Fruit fly (Drosophila melanogaster) whole organism, prepupa: ENCODE results near the gene Hsp70Aa.
A peak's percentile ranks its signal among the peaks of the same experiment; 100 is the strongest.

Experiments
- CG10631 ChIP-seq: fragments of 200-800 bp; sonication (Bioruptor generic); optimal IDR thresholded peaks from 2 replicates; lab custom pipeline; 2016; ENCODE audit warnings: missing biosample characterization, missing genetic modification characterization
- CG10669 ChIP-seq: fragments of 200-800 bp; sonication (Bioruptor generic); optimal IDR thresholded peaks from 3 replicates; lab custom pipeline; 2018; ENCODE audit warnings: missing biosample characterization, mild to moderate bottlenecking, missing genetic modification characterization, moderate library complexity
- CG11294 ChIP-seq: fragments of 200-800 bp; sonication (Bioruptor generic); IDR thresholded peaks from 2 replicates; pipeline ENCODE4 v1.3.6; 2022; ENCODE audit warnings: missing biosample characterization, missing genetic modification characterization
- CG11902 ChIP-seq: fragments of 200-800 bp; sonication (Bioruptor generic); optimal IDR thresholded peaks from 3 replicates; lab custom pipeline; 2016; ENCODE audit warnings: missing biosample characterization, missing genetic modification characterization
- CG15336 ChIP-seq: fragments of 200-800 bp; sonication (Bioruptor generic); IDR thresholded peaks from 2 replicates; pipeline ENCODE4 v1.3.6; 2022; ENCODE audit warnings: missing biosample characterization, missing genetic modification characterization
- CG1621 ChIP-seq: fragments of 200-800 bp; sonication (Bioruptor generic); optimal IDR thresholded peaks from 3 replicates; lab custom pipeline; 2018; ENCODE audit warnings: missing biosample characterization, mild to moderate bottlenecking, missing genetic modification characterization
- CG32006 ChIP-seq: fragments of 200-800 bp; sonication (Bioruptor generic); optimal IDR thresholded peaks from 3 replicates; lab custom pipeline; 2017; ENCODE audit warnings: missing biosample characterization, mild to moderate bottlenecking, missing genetic modification characterization
- CG4318 ChIP-seq: fragments of 200-800 bp; sonication (Bioruptor generic); optimal IDR thresholded peaks from 3 replicates; lab custom pipeline; 2017; ENCODE audit warnings: missing biosample characterization, mild to moderate bottlenecking, missing genetic modification characterization
- CG6163 ChIP-seq: fragments of 200-800 bp; sonication (Bioruptor generic); IDR thresholded peaks from 3 replicates; pipeline ENCODE4 v1.3.6; 2022; ENCODE audit warnings: missing biosample characterization, missing genetic modification characterization
- CG6792 ChIP-seq: fragments of 200-800 bp; sonication (Bioruptor generic); optimal IDR thresholded peaks from 3 replicates; lab custom pipeline; 2016; ENCODE audit warnings: missing biosample characterization, missing genetic modification characterization
- CG6808 ChIP-seq: fragments of 200-800 bp; sonication (Bioruptor generic); optimal IDR thresholded peaks from 3 replicates; lab custom pipeline; 2017; ENCODE audit warnings: missing biosample characterization, missing genetic modification characterization, mild to moderate bottlenecking, moderate library complexity, missing genetic modification reagents
- CG7368 ChIP-seq: fragments of 200-800 bp; sonication (Bioruptor generic); optimal IDR thresholded peaks from 3 replicates; lab custom pipeline; 2016; ENCODE audit warnings: missing biosample characterization, missing genetic modification characterization
- Eip78C ChIP-seq: fragments of 200-800 bp; sonication (Bioruptor generic); peaks from one replicate; lab custom pipeline; 2016; ENCODE audit warnings: missing biosample characterization, missing genetic modification characterization
- Ets96B ChIP-seq: fragments of 200-800 bp; optimal IDR thresholded peaks from 2 replicates; lab custom pipeline; 2019; ENCODE audit warnings: missing biosample characterization, mild to moderate bottlenecking, missing genetic modification characterization, moderate library complexity
- Gug ChIP-seq: fragments of 200-800 bp; sonication (Bioruptor generic); IDR thresholded peaks from 2 replicates; pipeline ENCODE4 v1.3.6; 2022; ENCODE audit warnings: missing biosample characterization, missing genetic modification characterization
- Hr39 ChIP-seq: fragments of 200-800 bp; sonication (Bioruptor generic); optimal IDR thresholded peaks from 2 replicates; lab custom pipeline; 2016; ENCODE audit warnings: missing biosample characterization, missing genetic modification characterization
- acj6 ChIP-seq: fragments of 200-800 bp; sonication (Bioruptor generic); optimal IDR thresholded peaks from 3 replicates; lab custom pipeline; 2016; ENCODE audit warnings: missing biosample characterization, missing genetic modification characterization
- dsx ChIP-seq: fragments of 200-800 bp; optimal IDR thresholded peaks from 3 replicates; lab custom pipeline; 2019; ENCODE audit warnings: missing biosample characterization, mild to moderate bottlenecking, missing genetic modification characterization, moderate library complexity; ENCODE audit not compliant: poor library complexity, severe bottlenecking
- eg ChIP-seq: fragments of 200-800 bp; sonication (Bioruptor generic); IDR thresholded peaks from 3 replicates; pipeline ENCODE4 v1.3.6; 2022; ENCODE audit warnings: missing biosample characterization, missing genetic modification characterization
- fd85E ChIP-seq: fragments of 200-800 bp; sonication (Bioruptor generic); optimal IDR thresholded peaks from 3 replicates; lab custom pipeline; 2016; ENCODE audit warnings: missing biosample characterization, missing genetic modification characterization
- net ChIP-seq: fragments of 200-800 bp; sonication (Bioruptor generic); optimal IDR thresholded peaks from 3 replicates; lab custom pipeline; 2016; ENCODE audit warnings: missing biosample characterization, missing genetic modification characterization
- ss ChIP-seq, 2 experiments: fragments of 200-800 bp; sonication (Bioruptor generic); optimal IDR thresholded peaks; 2 replicates in 1 of 2; 3 replicates in 1 of 2; lab custom pipeline; 2017 to 2018; ENCODE audit warnings: mild to moderate bottlenecking in 2 of 2, missing biosample characterization in 2 of 2, missing genetic modification characterization in 2 of 2, moderate library complexity in 1 of 2
- vri ChIP-seq: fragments of 200-800 bp; sonication (Bioruptor generic); optimal IDR thresholded peaks from 3 replicates; lab custom pipeline; 2016; ENCODE audit warnings: missing biosample characterization, mild to moderate bottlenecking, missing genetic modification characterization

Gene Hsp70Aa

dm6 chr3R:11920605-11921004, 35.7 kb downstream of the Hsp70Aa start (continued):
- TF ChIP-seq CG15336 (GFP tag; lab: Robert Waterston, UW): peak; percentile 83
- no peak for TF ChIP-seq fd85E (GFP tag; lab: Kevin White, UChicago)
- TF ChIP-seq vri (GFP tag; lab: Kevin White, UChicago): peak; percentile 12
- TF ChIP-seq Gug (GFP tag; lab: Robert Waterston, UW): peak; percentile 75
- peak; percentile 82 for TF ChIP-seq CG32006 (GFP tag; lab: Kevin White, UChicago)
- peak; percentile 82 for TF ChIP-seq eg (GFP tag; lab: Robert Waterston, UW)
- peak; percentile 57; the same call in 1 of the 2 replicates for TF ChIP-seq CG11294 (GFP tag; lab: Robert Waterston, UW)
- peak; percentile 70 for TF ChIP-seq net (GFP tag; lab: Kevin White, UChicago)
- peak; percentile 94 for TF ChIP-seq Eip78C (GFP tag; lab: Kevin White, UChicago)
- TF ChIP-seq Ets96B (tag; lab: Kevin White, UChicago): peak; percentile 86
- peak; percentile 86 for TF ChIP-seq CG10669
- peak; percentile 92 for TF ChIP-seq CG6163 (GFP tag; lab: Robert Waterston, UW)
- TF ChIP-seq CG4318 (GFP tag; lab: Kevin White, UChicago): peak; percentile 63
- peak; percentile 88 for TF ChIP-seq dsx
- peak; percentile 79 for TF ChIP-seq acj6 (GFP tag; lab: Kevin White, UChicago)
- TF ChIP-seq ss (GFP tag; optimal IDR thresholded peaks at IDR 0.05; lab: Kevin White, UChicago): peak; percentile 83
- TF ChIP-seq CG7368 (GFP tag; lab: Kevin White, UChicago): peak; percentile 53
- TF ChIP-seq Hr39 (GFP tag; lab: Kevin White, UChicago): peak; percentile 61
- peak; percentile 87 for TF ChIP-seq CG1621
- TF ChIP-seq CG6808: peak; percentile 82
- peak; percentile 88 for TF ChIP-seq CG10631 (GFP tag; lab: Kevin White, UChicago)
- TF ChIP-seq CG6792 (GFP tag; lab: Kevin White, UChicago): peak; percentile 67
- TF ChIP-seq CG11902: peak; percentile 20
- TF ChIP-seq, all 60 proteins: peak for 54
